Worm (Caenorhabditis elegans): ENCODE measurements around the gene nas-11.
A peak's percentile ranks its signal among the peaks of the same experiment; 100 is the strongest.

nas-11 gene

ce11 chrX:6687345-6687744, 26.0 kb upstream of the nas-11 start:
- TF ChIP-seq dmd-4 (tag; optimal IDR thresholded peaks at IDR 0.05): no peak
- TF ChIP-seq lsy-2 (tag; optimal IDR thresholded peaks at IDR 0.05): no peak
- peak; percentile 20 for TF ChIP-seq mab-5 (tag; optimal IDR thresholded peaks at IDR 0.05)
- no peak for TF ChIP-seq sem-4 (tag; optimal IDR thresholded peaks at IDR 0.05)
- no peak for TF ChIP-seq F13H6.1 (tag; optimal IDR thresholded peaks at IDR 0.05)

- TF ChIP-seq ceh-16 (tag; optimal IDR thresholded peaks at IDR 0.05) (no peak), elt-3 (tag; optimal IDR thresholded peaks at IDR 0.05) (no peak), lsy-2 (tag; optimal IDR thresholded peaks at IDR 0.05) (no peak), R02D3.7 (tag; optimal IDR thresholded peaks at IDR 0.05) (no peak)
Measured at ce11 chrX:6687756-6688155, 25.6 kb upstream of the nas-11 start.

- peak; percentile 19 for TF ChIP-seq zag-1 (tag; optimal IDR thresholded peaks at IDR 0.05)
- no peak for TF ChIP-seq unc-62 (GFP tag; optimal IDR thresholded peaks at IDR 0.05)
- TF ChIP-seq gmeb-1 (tag; optimal IDR thresholded peaks at IDR 0.05): no peak
- TF ChIP-seq elt-3 (tag; optimal IDR thresholded peaks at IDR 0.05): no peak
- no peak for TF ChIP-seq peb-1 (tag; optimal IDR thresholded peaks at IDR 0.05)
- peak; percentile 6 for TF ChIP-seq sma-9 (GFP tag; optimal IDR thresholded peaks at IDR 0.05)
- no peak for TF ChIP-seq sma-9 (tag; optimal IDR thresholded peaks at IDR 0.05)
- peak; percentile 50 for TF ChIP-seq mab-5 (tag; optimal IDR thresholded peaks at IDR 0.05)
- peak; percentile 33 for TF ChIP-seq nhr-23 (tag; optimal IDR thresholded peaks at IDR 0.05)
Measured at ce11 chrX:6688953-6689562, 24.3 kb upstream of the nas-11 start.

ce11 chrX:6689985-6690384, 23.4 kb upstream of the nas-11 start, which contains the start of gene F38B6.6:
Gene F38B6.6, minus strand, starts transcription at chrX:6690085.
- TF ChIP-seq mab-5 (tag; optimal IDR thresholded peaks at IDR 0.05) (peak; percentile 10), Y55F3AM.14 (GFP tag; optimal IDR thresholded peaks at IDR 0.05) (no peak), unc-55 (GFP tag; optimal IDR thresholded peaks at IDR 0.05) (peak; percentile 27)

- no peak for TF ChIP-seq Y55F3AM.14 (GFP tag; optimal IDR thresholded peaks at IDR 0.05)
- no peak for TF ChIP-seq R02D3.7 (tag; optimal IDR thresholded peaks at IDR 0.05)
- TF ChIP-seq nhr-6 (tag; optimal IDR thresholded peaks at IDR 0.05): no peak
- no peak for TF ChIP-seq sem-4 (tag; optimal IDR thresholded peaks at IDR 0.05)
Measured at ce11 chrX:6691653-6692052, 21.7 kb upstream of the nas-11 start.

ce11 chrX:6692896-6693295, 20.5 kb upstream of the nas-11 start:
- TF ChIP-seq nhr-23 (tag; optimal IDR thresholded peaks at IDR 0.05) (no peak), ceh-16 (tag; optimal IDR thresholded peaks at IDR 0.05) (no peak), aly-2 (tag; optimal IDR thresholded peaks at IDR 0.05) (no peak), lsy-2 (tag; optimal IDR thresholded peaks at IDR 0.05) (no peak), dmd-4 (tag; optimal IDR thresholded peaks at IDR 0.05) (no peak), sma-9 (GFP tag; optimal IDR thresholded peaks at IDR 0.05) (no peak), sma-9 (tag; optimal IDR thresholded peaks at IDR 0.05) (no peak), sma-3 (GFP tag; optimal IDR thresholded peaks at IDR 0.05) (no peak), gmeb-1 (tag; optimal IDR thresholded peaks at IDR 0.05) (no peak), elt-3 (tag; optimal IDR thresholded peaks at IDR 0.05) (no peak), egl-27 (tag; optimal IDR thresholded peaks at IDR 0.05) (no peak), lin-11 (tag; optimal IDR thresholded peaks at IDR 0.05) (no peak), sem-4 (tag; optimal IDR thresholded peaks at IDR 0.05) (no peak), zag-1 (tag; optimal IDR thresholded peaks at IDR 0.05) (no peak), ceh-82 (tag; optimal IDR thresholded peaks at IDR 0.05) (no peak), nhr-21 (tag; optimal IDR thresholded peaks at IDR 0.05) (no peak), fos-1 (tag; optimal IDR thresholded peaks at IDR 0.05) (no peak), peb-1 (tag; optimal IDR thresholded peaks at IDR 0.05) (no peak), snpc-4 (tag; optimal IDR thresholded peaks at IDR 0.05) (no peak)

- TF ChIP-seq lsy-2 (tag; optimal IDR thresholded peaks at IDR 0.05) (no peak), ztf-11 (tag; optimal IDR thresholded peaks at IDR 0.05) (no peak), sma-9 (GFP tag; optimal IDR thresholded peaks at IDR 0.05) (no peak), sma-9 (tag; optimal IDR thresholded peaks at IDR 0.05) (no peak), F13H6.1 (tag; optimal IDR thresholded peaks at IDR 0.05) (no peak), nhr-237 (tag; optimal IDR thresholded peaks at IDR 0.05) (no peak), nhr-23 (tag; optimal IDR thresholded peaks at IDR 0.05) (no peak), nhr-77 (tag; optimal IDR thresholded peaks at IDR 0.05) (no peak), ceh-16 (tag; optimal IDR thresholded peaks at IDR 0.05) (no peak), ceh-82 (tag; optimal IDR thresholded peaks at IDR 0.05) (no peak), nhr-11 (tag; optimal IDR thresholded peaks at IDR 0.05) (no peak), egl-27 (tag; optimal IDR thresholded peaks at IDR 0.05) (no peak), unc-39 (tag; optimal IDR thresholded peaks at IDR 0.05) (no peak), unc-62 (GFP tag; optimal IDR thresholded peaks at IDR 0.05) (no peak), crh-2 (tag; optimal IDR thresholded peaks at IDR 0.05) (no peak), elt-1 (tag; optimal IDR thresholded peaks at IDR 0.05) (no peak)
Measured at ce11 chrX:6693331-6693730, 20.0 kb upstream of the nas-11 start, which contains the start of gene F38B6.3. Gene F38B6.3, plus strand, starts transcription at chrX:6693631.

Data from whole organism, L2 larva.